Worm (Caenorhabditis elegans): Measurements from ENCODE around the gene Y82E9BR.6.
"Not testable (repeated sequence)": the region's sequence is repeated elsewhere in the genome, so short reads cannot be mapped to it uniquely, and the experiment has no call there.

Y82E9BR.6 gene

DNA sequence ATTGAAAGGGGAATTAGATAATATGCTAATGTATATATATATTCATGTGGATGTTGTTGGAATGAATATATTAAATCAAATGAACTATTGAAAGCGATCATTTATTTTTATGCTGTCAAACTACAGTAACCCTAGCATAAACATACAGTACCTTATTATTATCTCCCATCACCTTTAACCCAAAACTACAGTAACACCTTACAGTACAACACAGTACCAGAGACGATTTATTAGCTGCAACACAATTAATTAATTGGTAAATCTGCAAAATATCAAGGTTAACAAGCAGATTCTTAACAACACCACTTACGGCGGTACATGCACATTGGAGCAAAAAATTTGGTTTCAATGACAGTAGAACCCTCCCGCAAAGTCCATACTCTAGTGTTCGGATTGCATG, 25.7 kb upstream of the Y82E9BR.6 start, which contains the start of gene Y82E9BL.1:
Y82E9BL.1 (minus strand) TSS at position 101 of the 400 bp plus-strand sequence.
- TF ChIP-seq ceh-43 (GFP tag; optimal IDR thresholded peaks at IDR 0.05) (no peak), nhr-76 (tag; optimal IDR thresholded peaks at IDR 0.05) (no peak), lsy-2 (tag; optimal IDR thresholded peaks at IDR 0.05) (no peak), sem-2 (GFP tag; optimal IDR thresholded peaks at IDR 0.05) (no peak), lin-13 (tag; optimal IDR thresholded peaks at IDR 0.05) (no peak), mls-2 (tag; optimal IDR thresholded peaks at IDR 0.05) (no peak), nhr-12 (tag; optimal IDR thresholded peaks at IDR 0.05) (no peak), nhr-2 (tag; optimal IDR thresholded peaks at IDR 0.05) (no peak), mab-5 (tag; optimal IDR thresholded peaks at IDR 0.05) (no peak), elt-1 (tag; optimal IDR thresholded peaks at IDR 0.05; ENCODE audit: borderline replicate concordance, insufficient read depth) (no peak), mep-1 (tag; optimal IDR thresholded peaks at IDR 0.05) (no peak), ces-1 (GFP tag; optimal IDR thresholded peaks at IDR 0.05) (no peak), drap-1 (GFP tag; optimal IDR thresholded peaks at IDR 0.05) (no peak)

DNA sequence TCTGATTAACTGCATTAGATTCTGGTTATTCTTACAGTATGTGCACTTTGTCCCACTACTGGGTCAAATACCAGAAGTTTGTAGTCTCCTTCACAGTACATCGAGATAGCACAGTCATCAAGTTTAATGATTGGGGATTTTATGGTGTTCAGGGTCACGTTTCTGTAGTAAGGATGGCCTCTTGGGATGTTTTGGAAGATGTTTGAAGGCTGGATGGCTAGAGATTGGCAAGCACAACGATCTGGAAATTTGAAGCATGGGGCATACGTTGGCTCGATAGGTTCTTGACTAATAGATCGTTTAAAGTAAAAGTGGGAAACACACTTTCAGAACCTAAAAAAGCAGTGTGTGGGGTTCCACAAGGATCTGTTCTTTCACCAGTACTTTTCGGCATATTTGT, 23.1 kb upstream of the Y82E9BR.6 start, which contains the start of gene Y82E9BR.8:
Y82E9BR.8 (minus strand) TSS at position 101 of the 400 bp plus-strand sequence.
- TF ChIP-seq ces-1 (GFP tag; optimal IDR thresholded peaks at IDR 0.05); mab-5 (tag; optimal IDR thresholded peaks at IDR 0.05); flh-1 (GFP tag; optimal IDR thresholded peaks at IDR 0.05): not testable (repeated sequence)

DNA sequence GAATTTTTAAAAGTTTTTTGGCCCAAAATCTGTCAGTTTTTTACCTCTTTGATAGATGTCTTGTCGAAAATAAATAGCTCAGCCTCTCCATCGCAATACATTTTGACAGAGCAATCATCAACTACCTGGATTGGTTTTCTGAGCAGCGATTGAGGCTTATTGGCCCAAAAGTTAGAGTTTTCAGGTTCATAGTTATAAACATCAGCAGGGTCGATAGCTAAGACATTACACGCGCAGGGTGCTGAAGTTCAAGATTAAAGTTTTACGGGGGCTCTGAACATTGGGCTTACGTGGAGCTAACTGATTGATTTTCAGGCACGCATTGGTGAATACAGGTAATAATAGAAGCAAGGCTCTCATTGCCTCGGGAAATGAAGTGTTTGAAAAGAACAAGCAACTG, 21.4 kb upstream of the Y82E9BR.6 start, which contains the start of gene Y82E9BR.9:
Y82E9BR.9 (minus strand) TSS at position 101 of the 400 bp plus-strand sequence.
- TF ChIP-seq ham-2 (GFP tag; optimal IDR thresholded peaks at IDR 0.05) (no peak), ces-1 (GFP tag; optimal IDR thresholded peaks at IDR 0.05) (no peak), bed-3 (GFP tag; optimal IDR thresholded peaks at IDR 0.05) (no peak), drap-1 (GFP tag; optimal IDR thresholded peaks at IDR 0.05) (no peak), sptf-1 (tag; optimal IDR thresholded peaks at IDR 0.05) (no peak), hlh-1 (tag; optimal IDR thresholded peaks at IDR 0.05) (no peak), elt-1 (tag; optimal IDR thresholded peaks at IDR 0.05; ENCODE audit: borderline replicate concordance, insufficient read depth) (no peak), unc-120 (tag; optimal IDR thresholded peaks at IDR 0.05; ENCODE audit: poor library complexity, severe bottlenecking) (no peak), pha-4 (tag; optimal IDR thresholded peaks at IDR 0.05) (no peak)

ce11 chrIII:1372563-1372962, 8.5 kb upstream of the Y82E9BR.6 start:
- TF ChIP-seq hlh-1 (tag; optimal IDR thresholded peaks at IDR 0.05) (peak; percentile 82), lsy-2 (tag; optimal IDR thresholded peaks at IDR 0.05) (no peak)

- TF ChIP-seq mab-5 (tag; optimal IDR thresholded peaks at IDR 0.05) (no peak), flh-1 (GFP tag; optimal IDR thresholded peaks at IDR 0.05) (no peak), nhr-76 (tag; optimal IDR thresholded peaks at IDR 0.05) (no peak), nhr-237 (tag; optimal IDR thresholded peaks at IDR 0.05) (no peak), lin-32 (GFP tag; optimal IDR thresholded peaks at IDR 0.05) (no peak), nhr-12 (tag; optimal IDR thresholded peaks at IDR 0.05) (no peak), unc-39 (tag; optimal IDR thresholded peaks at IDR 0.05) (no peak), snpc-4 (tag; optimal IDR thresholded peaks at IDR 0.05) (no peak), ceh-83 (GFP tag; optimal IDR thresholded peaks at IDR 0.05) (no peak), tbx-8 (GFP tag; optimal IDR thresholded peaks at IDR 0.05) (no peak), bed-3 (GFP tag; optimal IDR thresholded peaks at IDR 0.05) (no peak)
Measured at ce11 chrIII:1374355-1374807, 6.6 kb upstream of the Y82E9BR.6 start, which contains the start of gene Y82E9BR.20. TSS of gene Y82E9BR.20 (plus strand) at chrIII:1374405.

- TF ChIP-seq ceh-39, sptf-1, ztf-11 (tag; optimal IDR thresholded peaks at IDR 0.05): not testable (repeated sequence)
Measured at ce11 chrIII:1375491-1375890, 5.5 kb upstream of the Y82E9BR.6 start, which contains the start of gene Y82E9BR.10. TSS of gene Y82E9BR.10 (minus strand) at chrIII:1375591.
